Worm (Caenorhabditis elegans) whole organism, midembryonic: ENCODE data around the gene T07F10.5.

ENCODE experiments used
- T22C8.4 ChIP-seq: fragments of 200-800 bp; sonication (Bioruptor generic); IDR thresholded peaks from 2 replicates; pipeline ENCODE4 v1.3.6; 2022; ENCODE audit warnings: missing genetic modification characterization, missing compliant biosample characterization
- cog-1 ChIP-seq: sonication (generic microtip); optimal IDR thresholded peaks from 2 replicates; lab custom pipeline; 2016; ENCODE audit warnings: missing genetic modification characterization, missing compliant biosample characterization
- flt-1 ChIP-seq: fragments of 200-800 bp; sonication (Bioruptor generic); IDR thresholded peaks from 2 replicates; pipeline ENCODE4 v1.3.6; 2022; ENCODE audit warnings: missing genetic modification characterization, missing compliant biosample characterization
- klf-2 ChIP-seq: fragments of 200-800 bp; sonication (Bioruptor generic); conservative IDR thresholded peaks from 2 replicates; pipeline ENCODE4 v1.3.6; 2022; ENCODE audit warnings: missing genetic modification reagents, missing genetic modification characterization, missing compliant biosample characterization
- med-1 ChIP-seq: sonication (generic microtip); optimal IDR thresholded peaks from 2 replicates; lab custom pipeline; 2017; ENCODE audit warnings: missing genetic modification characterization, mild to moderate bottlenecking, missing compliant biosample characterization, antibody characterized with exemption, missing genetic modification reagents; ENCODE audit not compliant: insufficient read depth
- ref-1 ChIP-seq: fragments of 200-800 bp; sonication (Bioruptor generic); conservative IDR thresholded peaks from 2 replicates; pipeline ENCODE4 v1.3.6; 2022; ENCODE audit warnings: missing genetic modification reagents, missing genetic modification characterization, missing compliant biosample characterization
- ztf-23 ChIP-seq: fragments of 200-800 bp; sonication (Bioruptor generic); IDR thresholded peaks from 2 replicates; pipeline ENCODE4 v1.3.6; 2022; ENCODE audit warnings: missing genetic modification reagents, missing genetic modification characterization, missing compliant biosample characterization
- ztf-29 ChIP-seq: fragments of 200-800 bp; sonication (Bioruptor generic); IDR thresholded peaks from 2 replicates; pipeline ENCODE4 v1.3.6; 2022; ENCODE audit warnings: missing genetic modification reagents, missing genetic modification characterization, missing compliant biosample characterization

ce11 chrV:12870740-12871139 is 5.0 kb downstream of the T07F10.5 start:
- TF ChIP-seq klf-2 (GFP tag; lab: Robert Waterston, UW) (no peak), ztf-29 (GFP tag; lab: Robert Waterston, UW) (no peak), flt-1 (GFP tag; lab: Robert Waterston, UW) (no peak), ztf-23 (no peak), T22C8.4 (GFP tag; lab: Robert Waterston, UW) (no peak), ref-1 (GFP tag; lab: Robert Waterston, UW) (no peak), cog-1 (no peak), med-1 (GFP tag; lab: Kevin White, UChicago) (no peak)
